Worm (Caenorhabditis elegans): ENCODE data around the gene F56D6.18.

F56D6.18 gene

ce11 chrIV:3914462-3914861 lies 2.7 kb upstream of the F56D6.18 start, which contains the start of gene F56D6.19:
TSS of gene F56D6.19 (plus strand) at chrIV:3914762.
- TF ChIP-seq C34F6.9 (tag; optimal IDR thresholded peaks at IDR 0.05), result no peak
- TF ChIP-seq nhr-6 (tag; optimal IDR thresholded peaks at IDR 0.05), result no peak
- no peak for TF ChIP-seq nhr-129 (tag; optimal IDR thresholded peaks at IDR 0.05)
- no peak for TF ChIP-seq lsy-2 (tag; optimal IDR thresholded peaks at IDR 0.05)
- no peak for TF ChIP-seq nhr-237 (tag; optimal IDR thresholded peaks at IDR 0.05)
- TF ChIP-seq sem-4 (tag; optimal IDR thresholded peaks at IDR 0.05), result no peak
- TF ChIP-seq ceh-16 (tag; optimal IDR thresholded peaks at IDR 0.05), result no peak
- TF ChIP-seq snpc-4 (tag; optimal IDR thresholded peaks at IDR 0.05), result no peak
- no peak for TF ChIP-seq sma-9 (GFP tag; optimal IDR thresholded peaks at IDR 0.05)
- no peak for TF ChIP-seq sma-9 (tag; optimal IDR thresholded peaks at IDR 0.05)
- TF ChIP-seq aly-2 (tag; optimal IDR thresholded peaks at IDR 0.05), result no peak

- no peak for TF ChIP-seq unc-62 (GFP tag; optimal IDR thresholded peaks at IDR 0.05)
- no peak for TF ChIP-seq ceh-16 (tag; optimal IDR thresholded peaks at IDR 0.05)
- no peak for TF ChIP-seq R02D3.7 (tag; optimal IDR thresholded peaks at IDR 0.05)
- no peak for TF ChIP-seq ztf-1 (GFP tag; conservative IDR thresholded peaks at IDR 0.05)
- TF ChIP-seq nhr-25 (tag; optimal IDR thresholded peaks at IDR 0.05), result no peak
- no peak for TF ChIP-seq lin-13 (GFP tag; optimal IDR thresholded peaks at IDR 0.05)
- no peak for TF ChIP-seq sem-4 (tag; optimal IDR thresholded peaks at IDR 0.05)
- no peak for TF ChIP-seq lin-11 (tag; optimal IDR thresholded peaks at IDR 0.05)
- no peak for TF ChIP-seq nhr-6 (tag; optimal IDR thresholded peaks at IDR 0.05)
- TF ChIP-seq lsy-2 (tag; optimal IDR thresholded peaks at IDR 0.05), result no peak
Observed at ce11 chrIV:3912598-3912997, 850 bp upstream of the F56D6.18 start, which contains the start of gene F56D6.20. TSS of gene F56D6.20 (plus strand) at chrIV:3912898.

ce11 chrIV:3909114-3909513 lies 2.6 kb downstream of the F56D6.18 start, which contains the start of gene F56D6.13:
TSS of gene F56D6.13 (plus strand) at chrIV:3909414.
- no peak for TF ChIP-seq gmeb-1 (tag; optimal IDR thresholded peaks at IDR 0.05)
- no peak for TF ChIP-seq ztf-1 (GFP tag; conservative IDR thresholded peaks at IDR 0.05)
- no peak for TF ChIP-seq C34F6.9 (tag; optimal IDR thresholded peaks at IDR 0.05)
- no peak for TF ChIP-seq nhr-25 (tag; optimal IDR thresholded peaks at IDR 0.05)
- TF ChIP-seq nhr-77 (tag; optimal IDR thresholded peaks at IDR 0.05), result no peak
- no peak for TF ChIP-seq crh-2 (tag; optimal IDR thresholded peaks at IDR 0.05)
- no peak for TF ChIP-seq alr-1 (tag; optimal IDR thresholded peaks at IDR 0.05)
- no peak for TF ChIP-seq nhr-21 (tag; optimal IDR thresholded peaks at IDR 0.05)
- no peak for TF ChIP-seq ceh-16 (tag; optimal IDR thresholded peaks at IDR 0.05)
- no peak for TF ChIP-seq ztf-11 (tag; optimal IDR thresholded peaks at IDR 0.05)
- no peak for TF ChIP-seq elt-3 (tag; optimal IDR thresholded peaks at IDR 0.05)
- no peak for TF ChIP-seq nhr-6 (tag; optimal IDR thresholded peaks at IDR 0.05)
- TF ChIP-seq sem-4 (tag; optimal IDR thresholded peaks at IDR 0.05), result no peak
- no peak for TF ChIP-seq elt-1 (tag; optimal IDR thresholded peaks at IDR 0.05)

- TF ChIP-seq ceh-16 (tag; optimal IDR thresholded peaks at IDR 0.05), result no peak
- TF ChIP-seq unc-55 (GFP tag; optimal IDR thresholded peaks at IDR 0.05), result no peak
- no peak for TF ChIP-seq mab-5 (tag; optimal IDR thresholded peaks at IDR 0.05)
- TF ChIP-seq unc-39 (tag; optimal IDR thresholded peaks at IDR 0.05), result no peak
- no peak for TF ChIP-seq lin-39 (tag; optimal IDR thresholded peaks at IDR 0.05)
- no peak for TF ChIP-seq nhr-23 (tag; optimal IDR thresholded peaks at IDR 0.05)
- no peak for TF ChIP-seq zag-1 (tag; optimal IDR thresholded peaks at IDR 0.05)
- no peak for TF ChIP-seq nhr-77 (tag; optimal IDR thresholded peaks at IDR 0.05)
Observed at ce11 chrIV:3907506-3908188, 4.1 kb downstream of the F56D6.18 start, which contains the start of the genes F56D6.22 and F56D6.12. TSS of gene F56D6.22 (minus strand) at chrIV:3907606. TSS of gene F56D6.12 (plus strand) at chrIV:3908138.

ce11 chrIV:3906393-3906792 lies 5.4 kb downstream of the F56D6.18 start, which contains the start of gene F56D6.11:
TSS of gene F56D6.11 (minus strand) at chrIV:3906493.
- TF ChIP-seq nhr-77 (tag; optimal IDR thresholded peaks at IDR 0.05) (no peak), ama-1 (optimal IDR thresholded peaks at IDR 0.05) (no peak), Y55F3AM.14 (GFP tag; optimal IDR thresholded peaks at IDR 0.05) (no peak), dmd-4 (tag; optimal IDR thresholded peaks at IDR 0.05) (no peak), nhr-129 (tag; optimal IDR thresholded peaks at IDR 0.05) (no peak), ceh-82 (tag; optimal IDR thresholded peaks at IDR 0.05) (no peak)

Measured in whole organism, L2 larva.